Worm (Caenorhabditis elegans) whole organism, L1 larva: Measurements from ENCODE around the gene R04B5.7.

Experiments
- C04F5.9 ChIP-seq: sonication (generic microtip); optimal IDR thresholded peaks from 2 replicates; lab custom pipeline; 2016; ENCODE audit warnings: missing genetic modification characterization, missing compliant biosample characterization
- C16A3.4 ChIP-seq: fragments of 150-350 bp; optimal IDR thresholded peaks from 2 replicates; lab custom pipeline; 2014; ENCODE audit warnings: missing biosample characterization, missing genetic modification characterization
- C34B4.2 ChIP-seq: sonication (generic microtip); optimal IDR thresholded peaks from 2 replicates; lab custom pipeline; 2017; ENCODE audit warnings: mild to moderate bottlenecking, missing genetic modification characterization, missing compliant biosample characterization
- F16B12.6 ChIP-seq: fragments of 150-350 bp; optimal IDR thresholded peaks from 2 replicates; lab custom pipeline; 2014; ENCODE audit warnings: missing biosample characterization, missing genetic modification characterization
- ama-1 ChIP-seq: fragments of 150-350 bp; optimal IDR thresholded peaks from 2 replicates; lab custom pipeline; 2014
- blmp-1 ChIP-seq: fragments of 150-350 bp; optimal IDR thresholded peaks from 2 replicates; lab custom pipeline; 2014; ENCODE audit warnings: missing biosample characterization, missing genetic modification characterization
- ceh-8 ChIP-seq: fragments of 200-800 bp; sonication (Bioruptor generic); optimal IDR thresholded peaks from 2 replicates; lab custom pipeline; 2018; ENCODE audit warnings: mild to moderate bottlenecking, missing genetic modification characterization, moderate library complexity, missing compliant biosample characterization
- ceh-82 ChIP-seq, 3 experiments: fragments of 150-350 bp in 1 of 3; sonication (generic microtip) in 2 of 3; optimal IDR thresholded peaks; 2 replicates each; lab custom pipeline; 2014 to 2017; ENCODE audit warnings: missing biosample characterization in 3 of 3, missing genetic modification characterization in 3 of 3
- ceh-88 ChIP-seq: fragments of 200-800 bp; sonication (Bioruptor generic); IDR thresholded peaks from 2 replicates; pipeline ENCODE4 v1.3.6; 2022; ENCODE audit warnings: missing genetic modification characterization, missing compliant biosample characterization
- ceh-90 ChIP-seq: sonication (generic microtip); optimal IDR thresholded peaks from 2 replicates; lab custom pipeline; 2016; ENCODE audit warnings: missing genetic modification characterization, missing compliant biosample characterization
- ces-1 ChIP-seq: fragments of 150-350 bp; optimal IDR thresholded peaks from 2 replicates; lab custom pipeline; 2014; ENCODE audit warnings: missing biosample characterization, missing genetic modification reagents, missing genetic modification characterization
- efl-1 ChIP-seq, 4 experiments: fragments of 150-350 bp; optimal IDR thresholded peaks in 3 of 4; peaks in 1 of 4; 1 replicate in 1 of 4; 2 replicates in 3 of 4; lab custom pipeline; 2014; ENCODE audit warnings: missing biosample characterization in 2 of 4, missing genetic modification characterization in 2 of 4, missing genetic modification reagents in 2 of 4
- efl-3 ChIP-seq: fragments of 200-800 bp; sonication (Bioruptor generic); optimal IDR thresholded peaks from 2 replicates; lab custom pipeline; 2018; ENCODE audit warnings: mild to moderate bottlenecking, missing genetic modification characterization, missing compliant biosample characterization
- egl-13 ChIP-seq: sonication (generic microtip); optimal IDR thresholded peaks from 2 replicates; lab custom pipeline; 2016; ENCODE audit warnings: missing genotype, missing genetic modification reagents, missing genetic modification characterization, missing compliant biosample characterization
- elt-3 ChIP-seq, 6 experiments: fragments of 150-350 bp in 1 of 6; sonication (generic microtip); optimal IDR thresholded peaks; 2 replicates each; lab custom pipeline; 2017 to 2018; ENCODE audit warnings: missing biosample characterization in 6 of 6, missing genetic modification characterization in 6 of 6, inconsistent platforms in 1 of 6
- fkh-10 ChIP-seq: sonication (generic microtip); optimal IDR thresholded peaks from 2 replicates; lab custom pipeline; 2017; ENCODE audit warnings: missing biosample characterization, missing genetic modification reagents, missing genetic modification characterization
- hlh-17 ChIP-seq: fragments of 200-800 bp; sonication (Bioruptor generic); optimal IDR thresholded peaks from 2 replicates; lab custom pipeline; 2018; ENCODE audit warnings: missing genetic modification characterization, mild to moderate bottlenecking, missing compliant biosample characterization, moderate library complexity, borderline replicate concordance
- hlh-4 ChIP-seq: sonication (generic microtip); optimal IDR thresholded peaks from 2 replicates; lab custom pipeline; 2016; ENCODE audit warnings: mild to moderate bottlenecking, missing genetic modification characterization, missing compliant biosample characterization
- lin-14 ChIP-seq: fragments of 200-800 bp; sonication (Bioruptor generic); optimal IDR thresholded peaks from 2 replicates; lab custom pipeline; 2018; ENCODE audit warnings: mild to moderate bottlenecking, missing genetic modification characterization, moderate library complexity, missing compliant biosample characterization
- lin-35 ChIP-seq, 2 experiments: fragments of 150-350 bp; optimal IDR thresholded peaks; 2 replicates each; lab custom pipeline; 2014; ENCODE audit warnings: missing biosample characterization in 2 of 2, missing genetic modification characterization in 2 of 2, missing genetic modification reagents in 2 of 2
- lir-3 ChIP-seq: sonication (generic microtip); optimal IDR thresholded peaks from 2 replicates; lab custom pipeline; 2016; ENCODE audit warnings: mild to moderate bottlenecking, missing genetic modification characterization, moderate library complexity, missing compliant biosample characterization; ENCODE audit not compliant: poor library complexity
- lsy-2 ChIP-seq, 2 experiments: fragments of 150-350 bp; optimal IDR thresholded peaks; 2 replicates each; lab custom pipeline; 2014; ENCODE audit warnings: missing biosample characterization in 2 of 2, missing genetic modification characterization in 2 of 2
- mab-9 ChIP-seq: fragments of 200-800 bp; sonication (Bioruptor generic); IDR thresholded peaks from 2 replicates; pipeline ENCODE4 v1.3.6; 2022; ENCODE audit warnings: missing genetic modification reagents, missing genetic modification characterization, missing compliant biosample characterization
- mdl-1 ChIP-seq, 2 experiments: fragments of 150-350 bp; optimal IDR thresholded peaks; 2 replicates each; lab custom pipeline; 2014 to 2017; ENCODE audit warnings: missing biosample characterization in 2 of 2, missing genetic modification characterization in 2 of 2, inconsistent platforms in 1 of 2
- nhr-20 ChIP-seq: sonication (generic microtip); optimal IDR thresholded peaks from 2 replicates; lab custom pipeline; 2016; ENCODE audit warnings: mild to moderate bottlenecking, missing genetic modification characterization, missing compliant biosample characterization
- nhr-47 ChIP-seq: sonication (generic microtip); optimal IDR thresholded peaks from 2 replicates; lab custom pipeline; 2016; ENCODE audit warnings: mild to moderate bottlenecking, missing genetic modification characterization, moderate library complexity, missing compliant biosample characterization
- nhr-71 ChIP-seq: sonication (generic microtip); optimal IDR thresholded peaks from 2 replicates; lab custom pipeline; 2016; ENCODE audit warnings: mild to moderate bottlenecking, missing genetic modification characterization, moderate library complexity, missing compliant biosample characterization
- nhr-77 ChIP-seq: fragments of 150-350 bp; optimal IDR thresholded peaks from 2 replicates; lab custom pipeline; 2014; ENCODE audit warnings: missing biosample characterization, missing genetic modification characterization
- nhr-85 ChIP-seq: sonication (generic microtip); peaks from one replicate; lab custom pipeline; 2016; ENCODE audit warnings: missing genetic modification characterization, inconsistent platforms, missing compliant biosample characterization
- nhr-90 ChIP-seq: sonication (generic microtip); optimal IDR thresholded peaks from 2 replicates; lab custom pipeline; 2016; ENCODE audit warnings: mild to moderate bottlenecking, missing genetic modification characterization, missing compliant biosample characterization; ENCODE audit not compliant: poor library complexity
- pag-3 ChIP-seq: sonication (generic microtip); optimal IDR thresholded peaks from 2 replicates; lab custom pipeline; 2017; ENCODE audit warnings: missing genetic modification characterization, mild to moderate bottlenecking, missing compliant biosample characterization, antibody characterized with exemption, borderline replicate concordance; ENCODE audit not compliant: insufficient read depth
- sox-4 ChIP-seq: sonication (generic microtip); optimal IDR thresholded peaks from 2 replicates; lab custom pipeline; 2016; ENCODE audit warnings: missing genetic modification characterization, missing compliant biosample characterization
- sup-37 ChIP-seq: fragments of 200-800 bp; sonication (Bioruptor generic); optimal IDR thresholded peaks from 2 replicates; lab custom pipeline; 2018; ENCODE audit warnings: mild to moderate bottlenecking, missing genetic modification characterization, missing compliant biosample characterization
- tlp-1 ChIP-seq: fragments of 150-350 bp; optimal IDR thresholded peaks from 2 replicates; lab custom pipeline; 2014; ENCODE audit warnings: missing biosample characterization, missing genetic modification characterization
- unc-130 ChIP-seq: fragments of 150-350 bp; optimal IDR thresholded peaks from 2 replicates; lab custom pipeline; 2017; ENCODE audit warnings: missing biosample characterization, missing genetic modification characterization, inconsistent platforms
- unc-98 ChIP-seq: fragments of 200-800 bp; sonication (Bioruptor generic); IDR thresholded peaks from 2 replicates; pipeline ENCODE4 v1.3.6; 2022; ENCODE audit warnings: missing genetic modification characterization, missing compliant biosample characterization
- vab-15 ChIP-seq: sonication (generic microtip); optimal IDR thresholded peaks from 2 replicates; lab custom pipeline; 2017; ENCODE audit warnings: missing genotype, mild to moderate bottlenecking, missing genetic modification characterization, missing compliant biosample characterization
- zag-1 ChIP-seq: fragments of 150-350 bp; optimal IDR thresholded peaks from 2 replicates; lab custom pipeline; 2014; ENCODE audit warnings: missing biosample characterization, missing genetic modification characterization
- zip-4 ChIP-seq: fragments of 200-800 bp; sonication (Bioruptor generic); optimal IDR thresholded peaks from 2 replicates; lab custom pipeline; 2018; ENCODE audit warnings: mild to moderate bottlenecking, missing genetic modification characterization, moderate library complexity, missing compliant biosample characterization
- ztf-11 ChIP-seq, 2 experiments: sonication (generic microtip); optimal IDR thresholded peaks; 2 replicates each; lab custom pipeline; 2016 to 2017; ENCODE audit warnings: missing genetic modification characterization in 2 of 2, missing biosample characterization in 1 of 2, missing compliant biosample characterization in 1 of 2
- ztf-4 ChIP-seq: fragments of 150-350 bp; optimal IDR thresholded peaks from 2 replicates; lab custom pipeline; 2014; ENCODE audit warnings: missing biosample characterization, missing genetic modification characterization

R04B5.7 gene

ce11 chrV:10083999-10084468 is 6.3 kb downstream of the R04B5.7 start, which contains the start of gene nhr-12:
nhr-12 (minus strand) TSS chrV:10084049.
- TF ChIP-seq egl-13 (tag; lab: Kevin White, UChicago) (no peak), elt-3 (tag; optimal IDR thresholded peaks at IDR 0.05; lab: Kevin White, UChicago) (no peak), nhr-71 (tag; lab: Kevin White, UChicago) (peak; percentile 50), vab-15 (tag; lab: Kevin White, UChicago) (no peak), nhr-90 (no peak), nhr-47 (tag; lab: Kevin White, UChicago) (no peak), sox-4 (tag; lab: Kevin White, UChicago) (no peak), ceh-88 (GFP tag; lab: Robert Waterston, UW) (no peak), pag-3 (tag; lab: Kevin White, UChicago) (no peak), C16A3.4 (no peak), nhr-77 (tag; lab: Kevin White, UChicago) (no peak), ama-1 (lab: Kevin White, UChicago) (no peak), ceh-8 (GFP tag; lab: Kevin White, UChicago) (no peak), mab-9 (GFP tag; lab: Robert Waterston, UW) (no peak), hlh-4 (tag; lab: Kevin White, UChicago) (no peak), sup-37 (GFP tag; lab: Kevin White, UChicago) (no peak), F16B12.6 (no peak), ces-1 (GFP tag; lab: Kevin White, UChicago) (no peak), nhr-20 (tag; lab: Kevin White, UChicago) (peak; percentile 59), lir-3 (tag; lab: Kevin White, UChicago) (no peak), fkh-10 (GFP tag; lab: Kevin White, UChicago) (no peak), lin-35 (GFP tag; optimal IDR thresholded peaks at IDR 0.05; lab: Kevin White, UChicago) (peak in 1 of 2 experiments; percentile 7), C34B4.2 (tag; lab: Kevin White, UChicago) (no peak), mdl-1 (tag; optimal IDR thresholded peaks at IDR 0.05; lab: Kevin White, UChicago) (no peak), blmp-1 (tag; lab: Kevin White, UChicago) (peak; percentile 8), ztf-4 (no peak), C04F5.9 (tag; lab: Kevin White, UChicago) (no peak), lsy-2 (tag; optimal IDR thresholded peaks at IDR 0.05; lab: Kevin White, UChicago) (no peak), tlp-1 (tag; lab: Kevin White, UChicago) (no peak), hlh-17 (no peak), efl-1 (optimal IDR thresholded peaks at IDR 0.05; lab: Kevin White, UChicago) (peak; percentile 1 to 9), efl-1 (GFP tag; optimal IDR thresholded peaks at IDR 0.05 in 1 of 2; lab: Kevin White, UChicago) (no peak)

DNA sequence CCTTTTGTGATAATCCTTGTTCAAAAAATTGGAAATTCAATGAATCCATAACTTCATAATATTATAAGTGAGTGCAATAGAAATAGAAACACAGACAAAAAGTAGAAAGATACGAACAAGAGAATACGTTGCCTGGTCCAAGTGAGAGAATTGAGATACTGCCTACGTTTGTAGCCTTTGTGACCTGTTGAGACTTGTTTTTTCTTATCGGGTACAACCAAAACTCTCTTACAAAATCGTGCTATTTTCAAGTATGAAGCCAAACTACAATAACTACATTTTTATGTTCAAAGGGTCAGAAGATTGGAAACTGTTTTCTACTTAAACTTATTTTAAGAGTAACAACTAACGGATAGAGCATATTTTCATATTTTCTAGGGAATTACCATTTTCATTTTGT is 8.7 kb downstream of the R04B5.7 start, which contains the start of gene nhr-205:
Gene nhr-205, minus strand, starts transcription at position 141 of the 400 bp plus-strand sequence.
- TF ChIP-seq elt-3 (tag; optimal IDR thresholded peaks at IDR 0.05; lab: Kevin White, UChicago) (peak in 1 of 6 experiments; percentile 2), nhr-85 (tag; lab: Kevin White, UChicago) (no peak), unc-98 (GFP tag; lab: Robert Waterston, UW) (no peak), ces-1 (GFP tag; lab: Kevin White, UChicago) (no peak), hlh-4 (tag; lab: Kevin White, UChicago) (no peak), ceh-8 (GFP tag; lab: Kevin White, UChicago) (no peak), ceh-88 (GFP tag; lab: Robert Waterston, UW) (no peak), ztf-11 (tag; optimal IDR thresholded peaks at IDR 0.05; lab: Kevin White, UChicago) (no peak), unc-130 (tag; lab: Kevin White, UChicago) (no peak), fkh-10 (GFP tag; lab: Kevin White, UChicago) (no peak), zag-1 (tag; lab: Kevin White, UChicago) (no peak), efl-1 (optimal IDR thresholded peaks at IDR 0.05; lab: Kevin White, UChicago) (no peak), efl-1 (GFP tag; optimal IDR thresholded peaks at IDR 0.05 in 1 of 2; lab: Kevin White, UChicago) (peak in 1 of 2 experiments; percentile 51), nhr-20 (tag; lab: Kevin White, UChicago) (peak; percentile 12), hlh-17 (no peak), ceh-82 (tag; optimal IDR thresholded peaks at IDR 0.05; lab: Kevin White, UChicago) (no peak), nhr-77 (tag; lab: Kevin White, UChicago) (peak; percentile 12), efl-3 (GFP tag; lab: Kevin White, UChicago) (no peak), lin-14 (GFP tag; lab: Kevin White, UChicago) (no peak), ceh-90 (tag; lab: Kevin White, UChicago) (no peak), zip-4 (GFP tag; lab: Kevin White, UChicago) (no peak), C34B4.2 (tag; lab: Kevin White, UChicago) (no peak)
- TF ChIP-seq, all 84 proteins: peak for 4
